Worm (Caenorhabditis elegans): ENCODE data around the gene srx-18.

The srx-18 gene

DNA sequence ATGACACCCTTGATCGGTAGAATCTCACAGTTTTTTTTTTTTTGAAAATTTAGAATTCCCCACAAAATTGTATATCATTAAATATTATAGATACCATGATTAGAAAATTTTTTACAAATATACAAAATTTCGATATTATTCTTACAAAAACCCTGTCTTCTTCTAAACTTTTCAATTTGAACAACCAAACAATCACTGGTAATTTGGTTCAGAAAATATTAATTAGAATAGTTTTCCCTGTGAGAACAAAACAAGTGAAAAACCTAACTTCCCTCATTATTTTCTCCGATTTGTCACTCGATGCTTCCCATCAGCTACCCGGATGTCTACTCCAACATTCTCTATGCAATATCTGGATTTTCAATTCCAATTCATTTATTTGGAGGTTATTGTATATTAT lies 11.4 kb upstream of the srx-18 start, which contains the start of gene srh-296:
Gene srh-296, plus strand, starts transcription at position 301 of the 400 bp plus-strand sequence.
- TF ChIP-seq ceh-83 (GFP tag; optimal IDR thresholded peaks at IDR 0.05) (no peak), snpc-4 (tag; optimal IDR thresholded peaks at IDR 0.05) (no peak), mls-2 (tag; optimal IDR thresholded peaks at IDR 0.05) (no peak), zip-8 (tag; optimal IDR thresholded peaks at IDR 0.05) (no peak), lin-32 (GFP tag; optimal IDR thresholded peaks at IDR 0.05) (no peak), mab-5 (tag; optimal IDR thresholded peaks at IDR 0.05) (no peak), ham-2 (GFP tag; optimal IDR thresholded peaks at IDR 0.05) (no peak), nhr-12 (tag; optimal IDR thresholded peaks at IDR 0.05) (no peak), mep-1 (tag; optimal IDR thresholded peaks at IDR 0.05) (no peak), drap-1 (GFP tag; optimal IDR thresholded peaks at IDR 0.05) (no peak), ceh-43 (GFP tag; optimal IDR thresholded peaks at IDR 0.05) (no peak), nhr-237 (tag; optimal IDR thresholded peaks at IDR 0.05) (no peak), cnd-1 (tag; optimal IDR thresholded peaks at IDR 0.05) (no peak), pha-4 (tag; optimal IDR thresholded peaks at IDR 0.05) (no peak), elt-1 (tag; optimal IDR thresholded peaks at IDR 0.05; ENCODE audit: borderline replicate concordance, insufficient read depth) (no peak), lin-13 (tag; optimal IDR thresholded peaks at IDR 0.05) (no peak), blmp-1 (tag; optimal IDR thresholded peaks at IDR 0.05) (no peak), ztf-11 (tag; optimal IDR thresholded peaks at IDR 0.05) (no peak), unc-120 (tag; optimal IDR thresholded peaks at IDR 0.05; ENCODE audit: poor library complexity, severe bottlenecking) (no peak), unc-39 (tag; optimal IDR thresholded peaks at IDR 0.05) (no peak)

DNA sequence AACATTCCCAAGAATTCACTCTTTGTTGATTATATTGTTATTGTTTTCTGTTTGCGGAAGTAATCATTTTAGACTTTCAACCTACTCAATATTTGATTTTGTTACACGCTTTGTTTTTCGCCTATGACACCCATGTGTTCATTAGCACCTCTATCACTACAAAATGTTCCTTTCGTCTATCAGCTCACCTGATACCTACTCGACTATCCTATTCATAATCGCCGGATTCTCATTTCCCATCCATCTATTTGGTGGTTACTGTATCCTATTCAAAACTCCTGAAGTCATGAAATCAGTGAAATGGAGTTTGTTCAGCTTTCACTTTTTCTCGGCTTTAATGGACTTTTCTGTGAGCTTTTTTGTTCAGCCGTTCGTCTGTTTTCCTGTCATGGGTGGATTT lies 6.6 kb upstream of the srx-18 start, which contains the start of gene srh-291:
Gene srh-291, plus strand, starts transcription at position 301 of the 400 bp plus-strand sequence.
- TF ChIP-seq mep-1 (tag; optimal IDR thresholded peaks at IDR 0.05) (no peak), unc-120 (tag; optimal IDR thresholded peaks at IDR 0.05; ENCODE audit: poor library complexity, severe bottlenecking) (no peak), sptf-1 (tag; optimal IDR thresholded peaks at IDR 0.05) (no peak), lin-13 (tag; optimal IDR thresholded peaks at IDR 0.05) (no peak), ces-1 (GFP tag; optimal IDR thresholded peaks at IDR 0.05) (no peak), nhr-12 (tag; optimal IDR thresholded peaks at IDR 0.05) (no peak), ceh-43 (GFP tag; optimal IDR thresholded peaks at IDR 0.05) (no peak), mls-2 (tag; optimal IDR thresholded peaks at IDR 0.05) (no peak), ham-2 (GFP tag; optimal IDR thresholded peaks at IDR 0.05) (no peak), ceh-83 (GFP tag; optimal IDR thresholded peaks at IDR 0.05) (no peak), unc-39 (tag; optimal IDR thresholded peaks at IDR 0.05) (no peak)

DNA sequence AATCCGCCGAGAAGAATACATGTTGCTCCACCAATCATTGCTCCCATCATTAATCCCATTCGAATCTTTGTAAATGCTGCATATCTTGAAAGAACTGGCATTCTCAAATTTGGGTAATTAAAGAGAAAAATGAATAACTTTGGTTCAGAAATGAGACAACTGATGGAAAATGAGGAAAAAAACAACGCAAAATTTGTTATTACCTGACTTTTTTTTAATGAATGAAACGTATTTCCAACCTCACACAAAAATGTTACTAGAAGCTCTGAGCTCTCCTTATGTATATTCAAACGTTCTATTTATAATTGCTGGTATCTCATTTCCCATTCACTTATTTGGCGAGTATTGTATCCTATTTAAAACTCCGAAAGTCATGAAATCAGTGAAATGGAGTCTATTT lies 3.8 kb upstream of the srx-18 start, which contains the start of the genes Y94A7B.11 and srh-292:
Gene Y94A7B.11, minus strand, starts transcription at position 101 of the 400 bp plus-strand sequence.
Gene srh-292, plus strand, starts transcription at position 251 of the 400 bp plus-strand sequence.
- TF ChIP-seq blmp-1 (tag; optimal IDR thresholded peaks at IDR 0.05): no peak
- TF ChIP-seq mep-1 (tag; optimal IDR thresholded peaks at IDR 0.05): no peak

DNA sequence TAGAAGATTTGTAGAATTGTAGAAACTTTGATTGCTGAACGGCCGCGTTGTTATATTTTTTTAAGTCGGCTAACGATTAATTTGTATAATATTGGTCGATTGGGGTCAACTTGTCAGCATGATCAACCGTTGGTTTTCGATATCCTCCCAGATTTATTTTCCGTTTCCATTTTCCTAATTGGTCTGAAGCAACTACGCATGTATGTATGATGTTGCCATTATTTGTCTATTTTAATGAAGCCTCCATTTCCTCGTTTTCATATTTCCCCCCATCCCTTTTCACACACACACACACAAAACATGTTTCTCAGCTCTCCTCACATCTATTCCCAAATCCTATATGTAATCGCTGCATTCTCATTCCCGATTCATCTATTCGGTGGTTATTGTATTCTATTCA lies 1.8 kb upstream of the srx-18 start, which contains the start of gene srh-287:
Gene srh-287, plus strand, starts transcription at position 301 of the 400 bp plus-strand sequence.
- TF ChIP-seq ceh-83 (GFP tag; optimal IDR thresholded peaks at IDR 0.05): no peak

DNA sequence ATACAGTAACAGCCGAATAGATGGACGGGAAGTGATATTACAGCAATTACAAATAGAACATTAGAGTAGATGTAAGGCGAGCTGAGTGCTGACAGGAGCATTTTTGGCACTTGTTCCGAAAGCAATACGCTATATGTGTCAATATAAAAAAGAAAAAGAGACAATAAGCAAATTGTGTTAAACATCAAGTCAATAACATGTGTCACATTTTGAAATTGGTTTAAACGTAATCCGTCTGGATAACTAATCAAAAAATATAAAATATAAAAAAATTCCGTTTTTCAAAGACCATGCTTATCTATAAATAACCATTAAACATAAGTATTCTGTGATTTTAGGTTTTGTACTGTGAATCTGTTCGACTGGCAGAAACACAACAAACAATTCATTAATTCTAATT lies 3.0 kb downstream of the srx-18 start, which contains the start of gene srh-288:
Gene srh-288, minus strand, starts transcription at position 101 of the 400 bp plus-strand sequence.
- TF ChIP-seq ham-2 (GFP tag; optimal IDR thresholded peaks at IDR 0.05) (no peak), bed-3 (GFP tag; optimal IDR thresholded peaks at IDR 0.05) (no peak), nhr-12 (tag; optimal IDR thresholded peaks at IDR 0.05) (no peak), hlh-1 (tag; optimal IDR thresholded peaks at IDR 0.05) (no peak), ceh-43 (GFP tag; optimal IDR thresholded peaks at IDR 0.05) (no peak), zip-8 (tag; optimal IDR thresholded peaks at IDR 0.05) (no peak), ceh-83 (GFP tag; optimal IDR thresholded peaks at IDR 0.05) (no peak), snpc-4 (tag; optimal IDR thresholded peaks at IDR 0.05) (no peak), cnd-1 (tag; optimal IDR thresholded peaks at IDR 0.05) (no peak), nhr-237 (tag; optimal IDR thresholded peaks at IDR 0.05) (no peak), lsy-2 (tag; optimal IDR thresholded peaks at IDR 0.05) (no peak), tbx-8 (GFP tag; optimal IDR thresholded peaks at IDR 0.05) (no peak), lin-13 (tag; optimal IDR thresholded peaks at IDR 0.05) (no peak)

DNA sequence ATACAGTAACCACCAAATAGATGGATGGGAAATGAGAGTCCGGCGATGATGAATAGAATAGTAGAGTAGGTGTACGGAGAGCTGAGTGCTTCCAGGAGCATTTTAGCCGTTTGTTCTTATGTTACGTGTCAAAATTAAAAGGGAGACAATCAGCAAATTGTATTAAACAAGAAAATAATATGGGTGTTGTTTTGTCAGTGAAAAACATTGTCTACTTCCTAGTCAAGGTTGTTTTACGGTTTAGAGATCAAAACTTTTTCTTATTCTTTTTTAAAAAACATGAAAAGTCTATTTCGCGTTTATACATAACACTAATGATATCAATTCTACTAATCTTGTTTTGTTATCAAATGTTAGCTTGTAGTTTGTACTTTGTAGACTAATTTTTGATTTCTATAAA lies 4.7 kb downstream of the srx-18 start, which contains the start of gene srh-289:
Gene srh-289, minus strand, starts transcription at position 101 of the 400 bp plus-strand sequence.
- TF ChIP-seq lsy-2 (tag; optimal IDR thresholded peaks at IDR 0.05): no peak

DNA sequence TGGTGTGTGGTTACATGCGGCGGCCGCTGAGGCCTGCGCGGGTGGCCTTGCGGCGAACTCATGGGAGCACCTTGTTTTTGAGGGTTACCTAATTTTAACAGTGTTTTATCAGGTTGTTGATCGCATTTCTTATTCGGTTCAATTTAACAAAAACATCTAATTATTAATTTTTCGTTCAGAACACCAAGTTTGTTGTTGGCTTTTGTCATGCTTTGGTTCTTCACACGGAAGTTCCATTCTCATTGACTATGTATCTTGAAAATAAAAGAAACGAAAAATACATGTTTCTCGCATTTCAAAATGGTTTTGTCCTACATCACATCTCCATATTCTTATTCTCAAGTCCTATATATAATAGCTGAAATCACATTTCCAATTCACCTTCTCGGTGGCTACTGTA lies 8.5 kb downstream of the srx-18 start, which contains the start of gene srh-290:
Gene srh-290, plus strand, starts transcription at position 301 of the 400 bp plus-strand sequence.
- TF ChIP-seq unc-39 (tag; optimal IDR thresholded peaks at IDR 0.05): no peak
- no peak for TF ChIP-seq pha-4 (tag; optimal IDR thresholded peaks at IDR 0.05)
- TF ChIP-seq nhr-28 (tag; optimal IDR thresholded peaks at IDR 0.05): no peak
